Comparison of ENCODE assay signal across 2 fruit fly cellular contexts in genomic region chr2L:19054516-19054887, dm6.
TF ChIP-seq lines count a peak whose summit lies in the region.

No protein-coding gene starts in this region.

- no peak for TF ChIP-seq CTCF in whole organism, embryonic (GFP tag; optimal IDR thresholded peaks at IDR 0.05; lab: Kevin White, UChicago)

TF ChIP-seq in whole organism, embryonic, 481 proteins besides CTCF, POLR2A, EP300 and RAD21:
- TF ChIP-seq Lim3 (GFP tag; IDR thresholded peaks at IDR 0.05; lab: Robert Waterston, UW) (0 out of 2 replicates have a peak, but pooled peaks have one; percentile 5), CG18011 (GFP tag; optimal IDR thresholded peaks at IDR 0.05; lab: Kevin White, UChicago) (no peak), CG2889 (GFP tag; IDR thresholded peaks at IDR 0.05; lab: Robert Waterston, UW) (no peak), CG8478 (optimal IDR thresholded peaks at IDR 0.05; lab: Kevin White, UChicago) (peak; percentile 52), fru (optimal IDR thresholded peaks at IDR 0.05; lab: Kevin White, UChicago) (peak; percentile 34), kni (GFP tag; optimal IDR thresholded peaks at IDR 0.05; lab: Kevin White, UChicago) (peak; percentile 80), ro (GFP tag; IDR thresholded peaks at IDR 0.05; lab: Robert Waterston, UW) (no peak), NK7.1 (GFP tag; optimal IDR thresholded peaks at IDR 0.05; lab: Kevin White, UChicago) (no peak), cg (GFP tag; optimal IDR thresholded peaks at IDR 0.05; lab: Kevin White, UChicago) (peak; percentile 78), twi (tag; optimal IDR thresholded peaks at IDR 0.05; lab: Kevin White, UChicago) (no peak), Bdp1 (GFP tag; optimal IDR thresholded peaks at IDR 0.05; lab: Kevin White, UChicago) (no peak), ATbp (GFP tag; optimal IDR thresholded peaks at IDR 0.05; lab: Kevin White, UChicago) (no peak), al (GFP tag; IDR thresholded peaks at IDR 0.05; lab: Robert Waterston, UW) (no peak), CG12104 (GFP tag; optimal IDR thresholded peaks at IDR 0.05; lab: Kevin White, UChicago) (no peak), aop (GFP tag; IDR thresholded peaks at IDR 0.05; lab: Robert Waterston, UW) (no peak), chinmo (GFP tag; IDR thresholded peaks at IDR 0.05; lab: Robert Waterston, UW; ENCODE audit: partially characterized antibody) (0 out of 4 replicates have a peak, but pooled peaks have one; percentile 27), dan (GFP tag; IDR thresholded peaks at IDR 0.05; lab: Robert Waterston, UW) (no peak), CG10462 (GFP tag; optimal IDR thresholded peaks at IDR 0.05; lab: Kevin White, UChicago) (no peak), CG14050 (GFP tag; IDR thresholded peaks at IDR 0.05; lab: Robert Waterston, UW) (no peak), CG34422 (GFP tag; IDR thresholded peaks at IDR 0.05; lab: Robert Waterston, UW) (0 out of 3 replicates have a peak, but pooled peaks have one; percentile 30), Adf1 (GFP tag; IDR thresholded peaks at IDR 0.05; lab: Robert Waterston, UW) (0 out of 2 replicates have a peak, but pooled peaks have one; percentile 29), CG11696 (GFP tag; IDR thresholded peaks at IDR 0.05; lab: Robert Waterston, UW) (no peak), Elba2 (GFP tag; optimal IDR thresholded peaks at IDR 0.05; lab: Kevin White, UChicago) (no peak), Antp (GFP tag; optimal IDR thresholded peaks at IDR 0.05; lab: Kevin White, UChicago) (no peak), MESR4 (GFP tag; optimal IDR thresholded peaks at IDR 0.05; lab: Kevin White, UChicago) (peak; percentile 18)

TF ChIP-seq in whole organism, prepupa, 60 proteins besides CTCF, POLR2A, EP300 and RAD21:
- TF ChIP-seq CG6163 (GFP tag; IDR thresholded peaks at IDR 0.05; lab: Robert Waterston, UW) (peak; percentile 5; the same call in 1 of the 3 replicates), dac (GFP tag; optimal IDR thresholded peaks at IDR 0.05; lab: Kevin White, UChicago) (no peak), CG11762 (GFP tag; optimal IDR thresholded peaks at IDR 0.05; lab: Kevin White, UChicago; ENCODE audit: insufficient read depth) (no peak), CG8119 (GFP tag; IDR thresholded peaks at IDR 0.05; lab: Robert Waterston, UW) (0 out of 3 replicates have a peak, but pooled peaks have one; percentile 8)
